Worm (Caenorhabditis elegans) whole organism, mixed stage, embryonic: ENCODE results near the gene nhr-51.

Experiments used
- M03D4.4 ChIP-seq: sonication (generic microtip); optimal IDR thresholded peaks from 2 replicates; lab custom pipeline; 2017; ENCODE audit warnings: mild to moderate bottlenecking, missing genetic modification characterization, missing compliant biosample characterization
- bed-3 ChIP-seq: fragments of 200-800 bp; sonication (Bioruptor generic); optimal IDR thresholded peaks from 3 replicates; lab custom pipeline; 2018; ENCODE audit warnings: mild to moderate bottlenecking, missing genetic modification characterization, moderate library complexity, missing compliant biosample characterization
- blmp-1 ChIP-seq: fragments of 150-350 bp; optimal IDR thresholded peaks from 2 replicates; lab custom pipeline; 2014; ENCODE audit warnings: missing biosample characterization, missing genetic modification characterization
- drap-1 ChIP-seq: fragments of 200-800 bp; sonication (Bioruptor generic); optimal IDR thresholded peaks from 3 replicates; lab custom pipeline; 2018; ENCODE audit warnings: mild to moderate bottlenecking, missing genetic modification characterization, missing compliant biosample characterization
- elt-3 ChIP-seq: fragments of 150-350 bp; optimal IDR thresholded peaks from 2 replicates; lab custom pipeline; 2014; ENCODE audit warnings: missing biosample characterization, missing genetic modification characterization
- ham-2 ChIP-seq: fragments of 200-800 bp; sonication (Bioruptor generic); optimal IDR thresholded peaks from 2 replicates; lab custom pipeline; 2018; ENCODE audit warnings: mild to moderate bottlenecking, missing genetic modification characterization, missing compliant biosample characterization
- lsy-2 ChIP-seq: fragments of 150-350 bp; optimal IDR thresholded peaks from 2 replicates; lab custom pipeline; 2014; ENCODE audit warnings: missing biosample characterization, missing genetic modification characterization
- nhr-12 ChIP-seq: fragments of 150-350 bp; optimal IDR thresholded peaks from 2 replicates; lab custom pipeline; 2014; ENCODE audit warnings: missing biosample characterization, missing genetic modification characterization
- nhr-2 ChIP-seq: fragments of 150-350 bp; optimal IDR thresholded peaks from 2 replicates; lab custom pipeline; 2014; ENCODE audit warnings: missing biosample characterization, missing genetic modification characterization
- nhr-237 ChIP-seq: fragments of 150-350 bp; optimal IDR thresholded peaks from 2 replicates; lab custom pipeline; 2014; ENCODE audit warnings: missing biosample characterization, missing genetic modification characterization
- nhr-76 ChIP-seq: sonication (generic microtip); optimal IDR thresholded peaks from 2 replicates; lab custom pipeline; 2017; ENCODE audit warnings: missing biosample characterization, missing genetic modification characterization
- pha-4 ChIP-seq: fragments of 150-350 bp; optimal IDR thresholded peaks from 2 replicates; lab custom pipeline; 2018; ENCODE audit warnings: missing biosample characterization, missing genetic modification reagents, missing genetic modification characterization
- unc-39 ChIP-seq: fragments of 150-350 bp; optimal IDR thresholded peaks from 2 replicates; lab custom pipeline; 2014; ENCODE audit warnings: missing biosample characterization, missing genetic modification characterization
- unc-62 ChIP-seq: fragments of 150-350 bp; optimal IDR thresholded peaks from 2 replicates; lab custom pipeline; 2014; ENCODE audit warnings: missing biosample characterization, missing genetic modification reagents, missing genetic modification characterization

DNA sequence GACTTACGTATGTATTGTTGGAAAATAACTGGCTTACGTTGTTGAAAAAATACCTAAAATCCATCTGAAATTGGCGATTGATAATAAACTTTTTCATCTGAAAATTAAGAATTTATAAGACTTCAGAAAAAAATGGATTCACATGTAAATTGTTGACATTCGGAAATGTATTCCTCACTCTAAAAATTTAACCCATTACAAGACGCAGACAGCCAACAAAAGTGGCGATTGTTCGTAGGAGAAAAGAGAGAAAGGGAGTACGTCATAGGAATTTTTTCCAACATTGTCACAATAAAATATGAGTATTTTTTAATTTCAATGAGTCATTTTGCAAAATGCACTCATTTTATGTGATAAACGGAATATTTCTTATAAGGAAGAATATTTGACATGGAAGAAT, 44.8 kb downstream of the nhr-51 start, which contains the start of gene Y6E2A.5:
- TF ChIP-seq bed-3 (GFP tag; lab: Kevin White, UChicago) (no peak), pha-4 (no peak), lsy-2 (tag; lab: Kevin White, UChicago) (no peak), nhr-237 (tag; lab: Kevin White, UChicago) (no peak), nhr-12 (tag; lab: Kevin White, UChicago) (no peak), elt-3 (tag; lab: Kevin White, UChicago) (no peak), unc-62 (GFP tag; lab: Kevin White, UChicago) (no peak), blmp-1 (tag; lab: Kevin White, UChicago) (no peak), nhr-2 (tag; lab: Kevin White, UChicago) (no peak), ham-2 (no peak), M03D4.4 (no peak), drap-1 (GFP tag; lab: Kevin White, UChicago) (no peak), unc-39 (tag; lab: Kevin White, UChicago) (no peak), nhr-76 (tag; lab: Kevin White, UChicago) (no peak)
